Fruit fly (Drosophila melanogaster) whole organism, embryonic: ENCODE measurements around the gene Ilp7.
A peak's percentile ranks its signal among the peaks of the same experiment; 100 is the strongest.

Experiments used
- B-H2 ChIP-seq: fragments of 200-800 bp; sonication (Bioruptor generic); optimal IDR thresholded peaks from 2 replicates; lab custom pipeline; 2018; ENCODE audit warnings: missing biosample characterization, mild to moderate bottlenecking, missing genetic modification characterization
- Bgb ChIP-seq: fragments of 200-800 bp; sonication (Bioruptor generic); IDR thresholded peaks from 2 replicates; pipeline ENCODE4 v1.3.6; 2022; ENCODE audit warnings: missing biosample characterization, missing genetic modification characterization; ENCODE audit not compliant: partially characterized antibody
- Blimp-1 ChIP-seq: fragments of 200-800 bp; sonication (Bioruptor generic); optimal IDR thresholded peaks from 3 replicates; lab custom pipeline; 2018; ENCODE audit warnings: missing biosample characterization, missing genetic modification characterization, mild to moderate bottlenecking, moderate library complexity, missing genetic modification reagents
- CG10462 ChIP-seq: fragments of 200-800 bp; sonication (Bioruptor generic); optimal IDR thresholded peaks from 2 replicates; lab custom pipeline; 2016; ENCODE audit warnings: missing biosample characterization, missing genetic modification characterization
- CG10543 ChIP-seq: fragments of 200-800 bp; sonication (Bioruptor generic); optimal IDR thresholded peaks from 3 replicates; lab custom pipeline; 2017; ENCODE audit warnings: missing biosample characterization, mild to moderate bottlenecking, missing genetic modification characterization, moderate library complexity
- CG10565 ChIP-seq: fragments of 200-800 bp; sonication (Bioruptor generic); optimal IDR thresholded peaks from 3 replicates; lab custom pipeline; 2016; ENCODE audit warnings: missing biosample characterization, mild to moderate bottlenecking, missing genetic modification characterization
- CG12391 ChIP-seq: fragments of 200-800 bp; sonication (Bioruptor generic); optimal IDR thresholded peaks from 3 replicates; lab custom pipeline; 2018; ENCODE audit warnings: missing biosample characterization, mild to moderate bottlenecking, missing genetic modification characterization, moderate library complexity
- CG12942 ChIP-seq: fragments of 200-800 bp; sonication (Bioruptor generic); optimal IDR thresholded peaks from 3 replicates; lab custom pipeline; 2016; ENCODE audit warnings: missing biosample characterization, missing genetic modification characterization
- CG13775 ChIP-seq: fragments of 200-800 bp; sonication (Bioruptor generic); optimal IDR thresholded peaks from 3 replicates; lab custom pipeline; 2017; ENCODE audit warnings: missing biosample characterization, mild to moderate bottlenecking, missing genetic modification characterization
- CG14965 ChIP-seq: fragments of 200-800 bp; sonication (Bioruptor generic); optimal IDR thresholded peaks from 2 replicates; lab custom pipeline; 2016; ENCODE audit warnings: missing biosample characterization, missing genetic modification characterization, borderline replicate concordance
- CG15601 ChIP-seq: fragments of 200-800 bp; sonication (Bioruptor generic); optimal IDR thresholded peaks from 3 replicates; lab custom pipeline; 2019; ENCODE audit warnings: missing biosample characterization, mild to moderate bottlenecking, missing genetic modification characterization, moderate library complexity
- CG15696 ChIP-seq: fragments of 200-800 bp; sonication (Bioruptor generic); optimal IDR thresholded peaks from 2 replicates; lab custom pipeline; 2019; ENCODE audit warnings: missing biosample characterization, mild to moderate bottlenecking, missing genetic modification characterization, moderate library complexity
- CG17802 ChIP-seq: fragments of 200-800 bp; sonication (Bioruptor generic); optimal IDR thresholded peaks from 2 replicates; lab custom pipeline; 2018; ENCODE audit warnings: missing biosample characterization, mild to moderate bottlenecking, missing genetic modification characterization, moderate library complexity
- CG2116 ChIP-seq: fragments of 200-800 bp; sonication (Bioruptor generic); optimal IDR thresholded peaks from 3 replicates; lab custom pipeline; 2018; ENCODE audit warnings: missing biosample characterization, mild to moderate bottlenecking, missing genetic modification characterization
- CG34224 ChIP-seq: fragments of 200-800 bp; sonication (Bioruptor generic); IDR thresholded peaks from 3 replicates; pipeline ENCODE4 v1.3.6; 2022; ENCODE audit warnings: missing biosample characterization, missing genetic modification characterization; ENCODE audit not compliant: partially characterized antibody
- CG4707 ChIP-seq: fragments of 200-800 bp; sonication (Bioruptor generic); optimal IDR thresholded peaks from 2 replicates; lab custom pipeline; 2018; ENCODE audit warnings: missing biosample characterization, mild to moderate bottlenecking, missing genetic modification characterization, moderate library complexity
- CG4730 ChIP-seq: fragments of 200-800 bp; sonication (Bioruptor generic); IDR thresholded peaks from 2 replicates; pipeline ENCODE4 v1.3.6; 2022; ENCODE audit warnings: missing biosample characterization, missing genetic modification characterization
- CG6683 ChIP-seq: fragments of 200-800 bp; sonication (Bioruptor generic); optimal IDR thresholded peaks from 2 replicates; lab custom pipeline; 2017; ENCODE audit warnings: missing biosample characterization, mild to moderate bottlenecking, missing genetic modification characterization, missing genetic modification reagents
- CG6813 ChIP-seq: fragments of 200-800 bp; sonication (Bioruptor generic); optimal IDR thresholded peaks from 2 replicates; lab custom pipeline; 2017; ENCODE audit warnings: missing biosample characterization, missing genetic modification characterization, mild to moderate bottlenecking, moderate library complexity, missing genetic modification reagents
- CG6854 ChIP-seq: fragments of 200-800 bp; sonication (Bioruptor generic); optimal IDR thresholded peaks from 3 replicates; lab custom pipeline; 2017; ENCODE audit warnings: missing biosample characterization, mild to moderate bottlenecking, missing genetic modification characterization
- CG7987 ChIP-seq: fragments of 200-800 bp; sonication (Bioruptor generic); optimal IDR thresholded peaks from 2 replicates; lab custom pipeline; 2018; ENCODE audit warnings: missing biosample characterization, mild to moderate bottlenecking, missing genetic modification characterization, moderate library complexity
- CG8290 ChIP-seq, 3 experiments: fragments of 200-800 bp; sonication (Bioruptor generic); optimal IDR thresholded peaks; 2 replicates each; lab custom pipeline; 2016 to 2019; ENCODE audit warnings: missing biosample characterization in 3 of 3, missing genetic modification characterization in 3 of 3, mild to moderate bottlenecking in 2 of 3, moderate library complexity in 1 of 3
- CG8478 ChIP-seq: fragments of >200 bp; optimal IDR thresholded peaks from 2 replicates; lab custom pipeline; 2018
- D ChIP-seq, 2 experiments: fragments of 200-800 bp in 1 of 2; fragments of >200 bp in 1 of 2; sonication (Bioruptor generic) in 1 of 2; optimal IDR thresholded peaks; 2 replicates in 1 of 2; 3 replicates in 1 of 2; lab custom pipeline; 2017; ENCODE audit warnings: mild to moderate bottlenecking in 1 of 2, missing biosample characterization in 1 of 2, missing genetic modification characterization in 1 of 2, missing genetic modification reagents in 1 of 2
- HmgD ChIP-seq: fragments of 200-800 bp; sonication (Bioruptor generic); optimal IDR thresholded peaks from 3 replicates; lab custom pipeline; 2016; ENCODE audit warnings: missing biosample characterization, missing genetic modification characterization
- Mes4 ChIP-seq: fragments of 200-800 bp; sonication (Bioruptor generic); optimal IDR thresholded peaks from 2 replicates; lab custom pipeline; 2016; ENCODE audit warnings: missing biosample characterization, missing genetic modification characterization
- Myb ChIP-seq: fragments of 200-800 bp; sonication (Bioruptor generic); optimal IDR thresholded peaks from 2 replicates; lab custom pipeline; 2016; ENCODE audit warnings: missing biosample characterization, missing genetic modification characterization
- NC2α ChIP-seq: fragments of 200-800 bp; sonication (Bioruptor generic); optimal IDR thresholded peaks from 2 replicates; lab custom pipeline; 2016; ENCODE audit warnings: missing biosample characterization, missing genetic modification characterization
- NC2β ChIP-seq: fragments of 200-800 bp; sonication (Bioruptor generic); optimal IDR thresholded peaks from 2 replicates; lab custom pipeline; 2016; ENCODE audit warnings: missing biosample characterization, missing genetic modification characterization
- Ptx1 ChIP-seq: fragments of 200-800 bp; sonication (Bioruptor generic); IDR thresholded peaks from 2 replicates; pipeline ENCODE4 v1.3.6; 2022; ENCODE audit warnings: missing biosample characterization, missing genetic modification characterization
- al ChIP-seq: fragments of 200-800 bp; sonication (Bioruptor generic); IDR thresholded peaks from 2 replicates; pipeline ENCODE4 v1.3.6; 2022; ENCODE audit warnings: missing biosample characterization, missing genetic modification characterization
- bigmax ChIP-seq: fragments of 200-800 bp; sonication (Bioruptor generic); optimal IDR thresholded peaks from 2 replicates; lab custom pipeline; 2018; ENCODE audit warnings: missing biosample characterization, mild to moderate bottlenecking, missing genetic modification characterization
- br ChIP-seq: fragments of >200 bp; optimal IDR thresholded peaks from 2 replicates; lab custom pipeline; 2017
- caup ChIP-seq: fragments of 200-800 bp; sonication (Bioruptor generic); optimal IDR thresholded peaks from 3 replicates; lab custom pipeline; 2017; ENCODE audit warnings: missing biosample characterization, mild to moderate bottlenecking, missing genetic modification characterization, moderate library complexity; ENCODE audit not compliant: severe bottlenecking
- corto ChIP-seq: fragments of 200-800 bp; sonication (Bioruptor generic); optimal IDR thresholded peaks from 2 replicates; lab custom pipeline; 2016; ENCODE audit warnings: missing biosample characterization, mild to moderate bottlenecking, missing genetic modification characterization, moderate library complexity
- crc ChIP-seq: fragments of 200-800 bp; sonication (Bioruptor generic); optimal IDR thresholded peaks from 2 replicates; lab custom pipeline; 2016; ENCODE audit warnings: missing biosample characterization, missing genetic modification characterization
- dmrt11E ChIP-seq: fragments of 200-800 bp; sonication (Bioruptor generic); optimal IDR thresholded peaks from 3 replicates; lab custom pipeline; 2018; ENCODE audit warnings: missing biosample characterization, mild to moderate bottlenecking, missing genetic modification characterization, moderate library complexity
- fd96Cb ChIP-seq: fragments of 200-800 bp; sonication (Bioruptor generic); optimal IDR thresholded peaks from 2 replicates; lab custom pipeline; 2018; ENCODE audit warnings: missing biosample characterization, mild to moderate bottlenecking, missing genetic modification characterization, moderate library complexity
- fu2 ChIP-seq: fragments of 200-800 bp; sonication (Bioruptor generic); optimal IDR thresholded peaks from 2 replicates; lab custom pipeline; 2016; ENCODE audit warnings: missing biosample characterization, missing genetic modification characterization
- gro ChIP-seq: fragments of 200-800 bp; sonication (Bioruptor generic); optimal IDR thresholded peaks from 2 replicates; lab custom pipeline; 2016; ENCODE audit warnings: missing biosample characterization, missing genetic modification characterization
- her ChIP-seq: fragments of 200-800 bp; sonication (Bioruptor generic); optimal IDR thresholded peaks from 2 replicates; lab custom pipeline; 2016; ENCODE audit warnings: missing biosample characterization, missing genetic modification characterization
- hth ChIP-seq: fragments of >200 bp; optimal IDR thresholded peaks from 2 replicates; lab custom pipeline; 2017; ENCODE audit warnings: inconsistent platforms
- ind ChIP-seq: fragments of 200-800 bp; sonication (Bioruptor generic); optimal IDR thresholded peaks from 3 replicates; lab custom pipeline; 2016; ENCODE audit warnings: missing biosample characterization, missing genetic modification characterization
- lab ChIP-seq: fragments of 200-800 bp; sonication (Bioruptor generic); optimal IDR thresholded peaks from 3 replicates; lab custom pipeline; 2017; ENCODE audit warnings: missing biosample characterization, missing genetic modification characterization, mild to moderate bottlenecking, moderate library complexity, missing genetic modification reagents
- pho ChIP-seq: fragments of 200-800 bp; sonication (Bioruptor generic); optimal IDR thresholded peaks from 2 replicates; lab custom pipeline; 2016; ENCODE audit warnings: missing biosample characterization, missing genetic modification characterization
- pnt ChIP-seq: fragments of 200-800 bp; sonication (Bioruptor generic); optimal IDR thresholded peaks from 3 replicates; lab custom pipeline; 2016; ENCODE audit warnings: missing biosample characterization, missing genetic modification characterization
- schlank ChIP-seq: fragments of 200-800 bp; sonication (Bioruptor generic); optimal IDR thresholded peaks from 2 replicates; lab custom pipeline; 2018; ENCODE audit warnings: missing biosample characterization, mild to moderate bottlenecking, missing genetic modification characterization
- slou ChIP-seq: fragments of 200-800 bp; sonication (Bioruptor generic); optimal IDR thresholded peaks from 3 replicates; lab custom pipeline; 2016; ENCODE audit warnings: missing biosample characterization, missing genetic modification characterization
- sob ChIP-seq: fragments of 200-800 bp; sonication (Bioruptor generic); IDR thresholded peaks from 2 replicates; pipeline ENCODE4 v1.3.6; 2022; ENCODE audit warnings: missing biosample characterization, missing genetic modification characterization
- ssp ChIP-seq: fragments of 200-800 bp; sonication (Bioruptor generic); IDR thresholded peaks from 2 replicates; pipeline ENCODE4 v1.3.6; 2022; ENCODE audit warnings: missing biosample characterization, missing genetic modification characterization
- wor ChIP-seq: fragments of 200-800 bp; sonication (Bioruptor generic); IDR thresholded peaks from 2 replicates; pipeline ENCODE4 v1.3.6; 2022; ENCODE audit warnings: missing biosample characterization, missing genetic modification characterization

Ilp7 gene

dm6 chrX:3714020-3714419 lies 46.6 kb downstream of the Ilp7 start (continued):
- TF ChIP-seq CG15601 (tag; lab: Kevin White, UChicago) (peak; percentile 10), HmgD (GFP tag; lab: Kevin White, UChicago) (no peak), CG10543 (GFP tag; lab: Kevin White, UChicago) (peak; percentile 51), NC2α (GFP tag; lab: Kevin White, UChicago) (no peak), CG2116 (GFP tag; lab: Kevin White, UChicago) (no peak), CG10462 (no peak), CG7987 (GFP tag; lab: Kevin White, UChicago) (no peak), corto (no peak), CG6813 (GFP tag; lab: Kevin White, UChicago) (no peak), D (optimal IDR thresholded peaks at IDR 0.05; lab: Kevin White, UChicago) (no peak), D (GFP tag; optimal IDR thresholded peaks at IDR 0.05; lab: Kevin White, UChicago) (no peak), ssp (no peak), pho (GFP tag; lab: Kevin White, UChicago) (peak; percentile 22), CG13775 (no peak), CG12391 (peak; percentile 47), CG17802 (tag; lab: Kevin White, UChicago) (no peak), lab (peak; percentile 55), fu2 (GFP tag; lab: Kevin White, UChicago) (peak; percentile 35), wor (GFP tag; lab: Robert Waterston, UW) (no peak), caup (GFP tag; lab: Kevin White, UChicago) (no peak), CG6854 (GFP tag; lab: Kevin White, UChicago) (no peak), her (GFP tag; lab: Kevin White, UChicago) (no peak), bigmax (GFP tag; lab: Kevin White, UChicago) (no peak), gro (GFP tag; lab: Kevin White, UChicago) (no peak), NC2β (GFP tag; lab: Kevin White, UChicago) (no peak), Myb (no peak), al (GFP tag; lab: Robert Waterston, UW) (no peak), schlank (peak; percentile 17), CG34224 (no peak), CG10565 (GFP tag; lab: Kevin White, UChicago) (no peak), CG6683 (no peak), slou (GFP tag; lab: Kevin White, UChicago) (no peak), dmrt11E (tag; lab: Kevin White, UChicago) (no peak), sob (no peak), ind (peak; percentile 38), br (no peak), Bgb (GFP tag; lab: Robert Waterston, UW) (no peak), B-H2 (GFP tag; lab: Kevin White, UChicago) (no peak), pnt (no peak), Mes4 (GFP tag; lab: Kevin White, UChicago) (no peak), CG14965 (GFP tag; lab: Kevin White, UChicago) (no peak), crc (GFP tag; lab: Kevin White, UChicago) (peak; percentile 20), CG8290 (GFP tag; optimal IDR thresholded peaks at IDR 0.05; lab: Kevin White, UChicago) (no peak), CG8290 (tag; optimal IDR thresholded peaks at IDR 0.05; lab: Kevin White, UChicago) (peak in 1 of 2 experiments; percentile 61), Blimp-1 (GFP tag; lab: Kevin White, UChicago) (peak; percentile 14), CG4707 (peak; percentile 32), fd96Cb (peak; percentile 28), hth (lab: Kevin White, UChicago) (no peak), CG4730 (GFP tag; lab: Robert Waterston, UW) (0 out of 2 replicates have a peak, but pooled peaks have one; percentile 14), CG12942 (GFP tag; lab: Kevin White, UChicago) (no peak), CG15696 (tag; lab: Kevin White, UChicago) (no peak), CG8478 (no peak), Ptx1 (GFP tag; lab: Robert Waterston, UW) (no peak)
